Worm (Caenorhabditis elegans): ENCODE results near the gene F59C12.4.

Gene F59C12.4

DNA sequence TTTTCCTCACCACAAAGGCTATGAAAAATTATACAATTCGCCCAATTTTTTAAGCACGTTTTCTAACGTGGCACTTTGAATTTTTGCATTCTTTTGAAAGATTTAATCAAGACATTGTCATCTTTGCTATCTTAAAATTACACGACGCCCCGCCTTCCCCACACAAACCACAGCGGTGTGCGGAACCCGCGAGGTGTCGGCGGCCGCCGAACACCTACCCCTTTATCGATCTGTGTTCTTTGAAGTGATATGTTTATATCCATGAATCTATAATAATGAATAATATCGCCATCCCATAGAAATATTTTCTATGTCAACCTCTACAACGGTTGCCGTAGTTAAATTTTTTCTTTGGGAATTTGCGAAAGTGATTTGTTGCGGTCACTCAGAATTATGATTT is 36.1 kb downstream of the F59C12.4 start (continued):
- TF ChIP-seq lin-40 (tag; optimal IDR thresholded peaks at IDR 0.05) (no peak), Y79H2A.3 (GFP tag; conservative IDR thresholded peaks at IDR 0.05) (no peak), snpc-4 (GFP tag; optimal IDR thresholded peaks at IDR 0.05) (peak; percentile 92), snpc-4 (tag; optimal IDR thresholded peaks at IDR 0.05) (peak; percentile 88 to 97 (median 92)), nhr-80 (tag; optimal IDR thresholded peaks at IDR 0.05) (no peak)

DNA sequence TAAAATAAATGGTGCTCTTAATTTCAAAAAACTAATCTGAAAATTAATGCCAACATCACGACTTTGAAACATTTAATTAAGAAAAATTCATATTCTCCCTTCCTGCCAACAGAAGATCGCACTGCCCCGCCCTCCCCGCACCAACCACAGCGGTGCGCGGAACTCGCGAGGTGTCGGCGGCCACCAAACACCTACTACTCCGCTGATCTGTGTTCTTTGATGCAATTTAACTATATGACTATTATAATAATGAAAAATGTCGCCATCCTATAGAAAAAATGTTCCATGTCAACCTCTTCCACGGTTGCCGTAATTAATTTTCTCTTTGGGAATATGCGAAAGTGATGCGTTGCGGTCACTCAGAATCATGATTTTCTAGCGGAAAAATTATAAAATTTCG is 36.6 kb downstream of the F59C12.4 start:
- TF ChIP-seq snpc-4 (GFP tag; optimal IDR thresholded peaks at IDR 0.05) (peak; percentile 94), snpc-4 (tag; optimal IDR thresholded peaks at IDR 0.05) (peak; percentile 63 to 96 (median 90)), snpc-1.1 (tag; optimal IDR thresholded peaks at IDR 0.05; ENCODE audit: insufficient read depth) (peak; percentile 94), xnd-1 (tag; optimal IDR thresholded peaks at IDR 0.05) (no peak), tlf-1 (GFP tag; optimal IDR thresholded peaks at IDR 0.05) (no peak), C17E4.6 (GFP tag; IDR thresholded peaks at IDR 0.05) (no peak), snpc-3.4 (tag; optimal IDR thresholded peaks at IDR 0.05) (peak; percentile 92), hmg-1.2 (GFP tag; IDR thresholded peaks at IDR 0.05) (peak; percentile 62), attf-6 (GFP tag; IDR thresholded peaks at IDR 0.05) (peak; percentile 59; the same call in 1 of the 2 replicates), tbp1 (GFP tag; optimal IDR thresholded peaks at IDR 0.05) (peak; percentile 43), egl-18 (GFP tag; IDR thresholded peaks at IDR 0.05) (no peak), lin-35 (GFP tag; optimal IDR thresholded peaks at IDR 0.05) (no peak), T07F8.4 (tag; optimal IDR thresholded peaks at IDR 0.05) (no peak), F22D6.2 (tag; optimal IDR thresholded peaks at IDR 0.05) (no peak), lir-1 (GFP tag; conservative IDR thresholded peaks at IDR 0.05) (no peak), snpc-1.3 (tag; optimal IDR thresholded peaks at IDR 0.05; ENCODE audit: insufficient read depth) (peak; percentile 78), aptf-2 (GFP tag; conservative IDR thresholded peaks at IDR 0.05) (no peak)

DNA sequence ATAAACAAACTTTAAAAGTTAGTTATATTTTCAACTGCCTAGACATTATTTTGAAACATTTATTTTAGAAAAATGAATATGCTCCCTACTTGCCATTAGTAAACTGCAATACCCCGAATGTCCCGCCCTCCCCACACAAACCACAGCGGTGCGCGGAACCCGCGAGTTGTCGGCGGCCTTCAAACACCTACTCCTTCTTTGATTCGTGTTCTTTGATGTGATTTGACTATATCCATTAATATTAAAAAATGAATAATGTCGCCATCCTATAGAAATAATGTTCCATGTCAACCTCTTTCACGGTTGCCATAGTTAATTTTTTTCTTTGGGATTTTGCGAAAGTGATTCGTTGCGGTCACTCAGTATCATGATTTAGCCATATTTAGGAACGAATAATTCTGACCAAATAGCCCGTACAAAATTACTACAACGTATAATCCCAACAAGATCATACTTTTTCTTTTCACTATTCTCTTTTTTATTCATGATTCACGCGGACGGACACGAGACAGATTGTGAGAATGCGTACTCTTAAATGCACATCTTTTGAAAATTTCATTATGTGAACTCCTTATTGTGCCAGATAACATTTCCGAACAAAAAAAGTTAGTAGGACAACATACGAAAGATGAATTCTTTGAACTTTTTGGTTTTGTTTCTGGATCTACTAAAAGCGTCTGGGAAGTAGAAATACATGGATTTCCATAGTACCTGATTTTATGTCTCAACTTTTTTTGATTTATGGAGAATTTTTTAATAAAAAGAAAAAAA is 37.7 kb downstream of the F59C12.4 start:
- TF ChIP-seq K11D2.4 (GFP tag; IDR thresholded peaks at IDR 0.05) = no peak
- TF ChIP-seq B0261.1 (tag; optimal IDR thresholded peaks at IDR 0.05) = peak; percentile 14
- TF ChIP-seq Y53G8AR.9 (GFP tag; conservative IDR thresholded peaks at IDR 0.05) = 0 out of 2 replicates have a peak, but pooled peaks have one; percentile 11
- peak; percentile 94 for TF ChIP-seq snpc-3.4 (tag; optimal IDR thresholded peaks at IDR 0.05)
- TF ChIP-seq tbx-9 (tag; optimal IDR thresholded peaks at IDR 0.05; ENCODE audit: borderline replicate concordance) = no peak
- no peak for TF ChIP-seq mcd-1 (GFP tag; IDR thresholded peaks at IDR 0.05)
- TF ChIP-seq madf-10 (tag; optimal IDR thresholded peaks at IDR 0.05) = no peak
- TF ChIP-seq hsf-1 (GFP tag; IDR thresholded peaks at IDR 0.05) = no peak
- no peak for TF ChIP-seq mxl-1 (tag; optimal IDR thresholded peaks at IDR 0.05)
- TF ChIP-seq unc-62 (GFP tag; optimal IDR thresholded peaks at IDR 0.05) = no peak
- no peak for TF ChIP-seq rpc-1 (optimal IDR thresholded peaks at IDR 0.05)
- TF ChIP-seq rpc-1 (tag; optimal IDR thresholded peaks at IDR 0.05) = peak; percentile 17
- peak; percentile 95 for TF ChIP-seq snpc-4 (GFP tag; optimal IDR thresholded peaks at IDR 0.05)
- TF ChIP-seq snpc-4 (tag; optimal IDR thresholded peaks at IDR 0.05) = peak; percentile 85 to 98 (median 94)
- no peak for TF ChIP-seq T26A5.8 (tag; optimal IDR thresholded peaks at IDR 0.05)
- TF ChIP-seq attf-6 (GFP tag; IDR thresholded peaks at IDR 0.05) = peak; percentile 82
- TF ChIP-seq tbp1 (GFP tag; optimal IDR thresholded peaks at IDR 0.05) = peak; percentile 50
- TF ChIP-seq ceh-91 (GFP tag; IDR thresholded peaks at IDR 0.05) = no peak
- TF ChIP-seq pbrm-1 (GFP tag; IDR thresholded peaks at IDR 0.05) = peak; percentile 48; the same call in 1 of the 2 replicates
- TF ChIP-seq snpc-1.3 (tag; optimal IDR thresholded peaks at IDR 0.05; ENCODE audit: insufficient read depth) = peak; percentile 77
- peak; percentile 75 for TF ChIP-seq D2030.7 (GFP tag; IDR thresholded peaks at IDR 0.05)
- no peak for TF ChIP-seq nhr-90 (tag; optimal IDR thresholded peaks at IDR 0.05)
- TF ChIP-seq snpc-1.1 (tag; optimal IDR thresholded peaks at IDR 0.05; ENCODE audit: insufficient read depth) = peak; percentile 94
- peak; percentile 81 for TF ChIP-seq him-1 (tag; optimal IDR thresholded peaks at IDR 0.05)
- peak; percentile 89 for TF ChIP-seq hmg-1.2 (GFP tag; IDR thresholded peaks at IDR 0.05)
- TF ChIP-seq ztf-6 (GFP tag; IDR thresholded peaks at IDR 0.05) = no peak
- no peak for TF ChIP-seq F39B2.1 (GFP tag; IDR thresholded peaks at IDR 0.05)
- TF ChIP-seq cebp-2 (GFP tag; IDR thresholded peaks at IDR 0.05) = no peak
- peak; percentile 48 for TF ChIP-seq dpff-1 (tag; optimal IDR thresholded peaks at IDR 0.05)
- no peak for TF ChIP-seq dox-1 (GFP tag; IDR thresholded peaks at IDR 0.05)
- TF ChIP-seq madf-6 (GFP tag; IDR thresholded peaks at IDR 0.05) = peak; percentile 51; the same call in 1 of the 2 replicates
- TF ChIP-seq lin-35 (GFP tag; optimal IDR thresholded peaks at IDR 0.05) = no peak
